Worm (Caenorhabditis elegans) whole organism, late embryonic: ENCODE measurements around the gene F13B6.2.

Experiments
- C38D4.7 ChIP-seq: fragments of 200-800 bp; sonication (Bioruptor generic); optimal IDR thresholded peaks from 2 replicates; lab custom pipeline; 2018; ENCODE audit warnings: mild to moderate bottlenecking, missing genetic modification characterization, moderate library complexity, missing compliant biosample characterization
- K02D7.2 ChIP-seq: sonication (generic microtip); optimal IDR thresholded peaks from 2 replicates; lab custom pipeline; 2017; ENCODE audit warnings: mild to moderate bottlenecking, missing genetic modification characterization, missing compliant biosample characterization
- T23F11.4 ChIP-seq: fragments of 200-800 bp; sonication (Bioruptor generic); optimal IDR thresholded peaks from 2 replicates; lab custom pipeline; 2018; ENCODE audit warnings: mild to moderate bottlenecking, missing genetic modification characterization, missing compliant biosample characterization
- Y22D7AL.16 ChIP-seq: sonication (generic microtip); optimal IDR thresholded peaks from 2 replicates; lab custom pipeline; 2016; ENCODE audit warnings: missing genetic modification characterization, missing compliant biosample characterization
- ahr-1 ChIP-seq: sonication (generic microtip); optimal IDR thresholded peaks from 2 replicates; lab custom pipeline; 2016; ENCODE audit warnings: missing genetic modification characterization, missing compliant biosample characterization
- ceh-14 ChIP-seq: sonication (generic microtip); optimal IDR thresholded peaks from 2 replicates; lab custom pipeline; 2016; ENCODE audit warnings: missing genotype, missing genetic modification characterization, missing compliant biosample characterization
- ceh-18 ChIP-seq: sonication (generic microtip); optimal IDR thresholded peaks from 2 replicates; lab custom pipeline; 2016; ENCODE audit warnings: missing genetic modification characterization, missing compliant biosample characterization
- ceh-30 ChIP-seq: fragments of 150-350 bp; optimal IDR thresholded peaks from 2 replicates; lab custom pipeline; 2014; ENCODE audit warnings: missing biosample characterization, missing genetic modification characterization
- ceh-31 ChIP-seq: sonication (generic microtip); optimal IDR thresholded peaks from 2 replicates; lab custom pipeline; 2016; ENCODE audit warnings: missing genetic modification characterization, missing compliant biosample characterization
- ceh-34 ChIP-seq: sonication (generic microtip); optimal IDR thresholded peaks from 2 replicates; lab custom pipeline; 2016; ENCODE audit warnings: mild to moderate bottlenecking, missing genetic modification characterization, missing compliant biosample characterization
- ceh-6 ChIP-seq: fragments of 200-800 bp; sonication (Bioruptor generic); optimal IDR thresholded peaks from 2 replicates; lab custom pipeline; 2018; ENCODE audit warnings: mild to moderate bottlenecking, missing genetic modification characterization, missing compliant biosample characterization
- dmd-4 ChIP-seq: sonication (generic microtip); optimal IDR thresholded peaks from 2 replicates; lab custom pipeline; 2016; ENCODE audit warnings: borderline replicate concordance, missing genetic modification characterization, missing compliant biosample characterization
- dve-1 ChIP-seq: sonication (generic microtip); optimal IDR thresholded peaks from 2 replicates; lab custom pipeline; 2017; ENCODE audit warnings: antibody characterized with exemption, mild to moderate bottlenecking, missing genetic modification characterization, missing compliant biosample characterization
- elt-4 ChIP-seq: sonication (generic microtip); optimal IDR thresholded peaks from 2 replicates; lab custom pipeline; 2016; ENCODE audit warnings: missing genetic modification characterization, missing compliant biosample characterization
- eyg-1 ChIP-seq: sonication (generic microtip); optimal IDR thresholded peaks from 2 replicates; lab custom pipeline; 2016; ENCODE audit warnings: missing genotype, missing genetic modification characterization, missing compliant biosample characterization
- fax-1 ChIP-seq: sonication (generic microtip); optimal IDR thresholded peaks from 2 replicates; lab custom pipeline; 2016; ENCODE audit warnings: missing genotype, missing genetic modification characterization, missing compliant biosample characterization
- fkh-6 ChIP-seq: sonication (generic microtip); optimal IDR thresholded peaks from 2 replicates; lab custom pipeline; 2016; ENCODE audit warnings: missing genetic modification characterization, missing compliant biosample characterization
- gmeb-2 ChIP-seq: sonication (generic microtip); optimal IDR thresholded peaks from 2 replicates; lab custom pipeline; 2016; ENCODE audit warnings: missing genetic modification characterization, inconsistent platforms, missing compliant biosample characterization
- hlh-13 ChIP-seq: fragments of 200-800 bp; sonication (Bioruptor generic); optimal IDR thresholded peaks from 2 replicates; lab custom pipeline; 2018; ENCODE audit warnings: mild to moderate bottlenecking, missing genetic modification characterization, missing compliant biosample characterization
- hlh-30 ChIP-seq: sonication (generic microtip); optimal IDR thresholded peaks from 2 replicates; lab custom pipeline; 2017; ENCODE audit warnings: antibody characterized with exemption, missing genetic modification characterization, missing compliant biosample characterization; ENCODE audit not compliant: insufficient read depth
- hlh-8 ChIP-seq: sonication (generic microtip); optimal IDR thresholded peaks from 2 replicates; lab custom pipeline; 2016; ENCODE audit warnings: missing genotype, missing genetic modification characterization, missing compliant biosample characterization
- lim-6 ChIP-seq: sonication (generic microtip); optimal IDR thresholded peaks from 2 replicates; lab custom pipeline; 2016; ENCODE audit warnings: missing genetic modification characterization, missing compliant biosample characterization
- madf-2 ChIP-seq: sonication (generic microtip); optimal IDR thresholded peaks from 2 replicates; lab custom pipeline; 2017; ENCODE audit warnings: missing genetic modification characterization, missing compliant biosample characterization
- mec-3 ChIP-seq: sonication (generic microtip); optimal IDR thresholded peaks from 2 replicates; lab custom pipeline; 2016; ENCODE audit warnings: borderline replicate concordance, missing genetic modification characterization, missing compliant biosample characterization
- nfya-1 ChIP-seq: sonication (generic microtip); optimal IDR thresholded peaks from 2 replicates; lab custom pipeline; 2017; ENCODE audit warnings: missing genetic modification characterization, mild to moderate bottlenecking, missing compliant biosample characterization, antibody characterized with exemption, moderate library complexity
- nhr-11 ChIP-seq: fragments of 150-350 bp; optimal IDR thresholded peaks from 2 replicates; lab custom pipeline; 2014; ENCODE audit warnings: missing biosample characterization, missing genetic modification characterization
- nhr-232 ChIP-seq: sonication (generic microtip); optimal IDR thresholded peaks from 2 replicates; lab custom pipeline; 2016; ENCODE audit warnings: missing genetic modification characterization, missing compliant biosample characterization
- pag-3 ChIP-seq: sonication (generic microtip); optimal IDR thresholded peaks from 2 replicates; lab custom pipeline; 2016; ENCODE audit warnings: missing compliant biosample characterization, missing genetic modification characterization, borderline replicate concordance
- pat-9 ChIP-seq: fragments of 200-800 bp; sonication (Bioruptor generic); optimal IDR thresholded peaks from 2 replicates; lab custom pipeline; 2018; ENCODE audit warnings: mild to moderate bottlenecking, missing genetic modification characterization, moderate library complexity, missing compliant biosample characterization
- pax-1 ChIP-seq: fragments of 150-350 bp; optimal IDR thresholded peaks from 2 replicates; lab custom pipeline; 2014; ENCODE audit warnings: missing biosample characterization, missing genetic modification characterization
- pqm-1 ChIP-seq: sonication (generic microtip); optimal IDR thresholded peaks from 2 replicates; lab custom pipeline; 2016; ENCODE audit warnings: missing genetic modification characterization, missing compliant biosample characterization
- pros-1 ChIP-seq: fragments of 150-350 bp; optimal IDR thresholded peaks from 2 replicates; lab custom pipeline; 2014; ENCODE audit warnings: missing biosample characterization, missing genetic modification reagents, missing genetic modification characterization
- ref-2 ChIP-seq: sonication (generic microtip); optimal IDR thresholded peaks from 2 replicates; lab custom pipeline; 2016; ENCODE audit warnings: missing genetic modification characterization, missing compliant biosample characterization
- rnt-1 ChIP-seq: sonication (generic microtip); optimal IDR thresholded peaks from 2 replicates; lab custom pipeline; 2016; ENCODE audit warnings: missing genetic modification characterization, missing compliant biosample characterization
- sdc-2 ChIP-seq: sonication (generic microtip); optimal IDR thresholded peaks from 2 replicates; lab custom pipeline; 2016; ENCODE audit warnings: missing genotype, missing genetic modification characterization, missing compliant biosample characterization
- sox-2 ChIP-seq: fragments of 200-800 bp; sonication (Bioruptor generic); IDR thresholded peaks from 2 replicates; pipeline ENCODE4 v1.3.6; 2022; ENCODE audit warnings: missing genetic modification reagents, missing genetic modification characterization, missing compliant biosample characterization
- syd-9 ChIP-seq: sonication (generic microtip); optimal IDR thresholded peaks from 2 replicates; lab custom pipeline; 2016; ENCODE audit warnings: mild to moderate bottlenecking, missing genetic modification characterization, moderate library complexity, missing compliant biosample characterization
- tbx-7 ChIP-seq: sonication (generic microtip); optimal IDR thresholded peaks from 2 replicates; lab custom pipeline; 2016; ENCODE audit warnings: missing genotype, missing genetic modification characterization, missing compliant biosample characterization
- ttx-3 ChIP-seq: sonication (generic microtip); optimal IDR thresholded peaks from 2 replicates; lab custom pipeline; 2016; ENCODE audit warnings: missing genetic modification reagents, missing genetic modification characterization, missing compliant biosample characterization
- unc-3 ChIP-seq, 2 experiments: fragments of 200-800 bp in 1 of 2; sonication (Bioruptor generic) in 1 of 2; sonication (generic microtip) in 1 of 2; conservative IDR thresholded peaks in 1 of 2; optimal IDR thresholded peaks in 1 of 2; 2 replicates each; pipeline versions ENCODE4 v1.3.6 to Lab custom; 2016 to 2022; ENCODE audit warnings: missing compliant biosample characterization in 2 of 2, missing genetic modification characterization in 2 of 2, missing genetic modification reagents in 1 of 2
- unc-42 ChIP-seq: sonication (generic microtip); optimal IDR thresholded peaks from 2 replicates; lab custom pipeline; 2016; ENCODE audit warnings: missing genotype, missing genetic modification characterization, missing compliant biosample characterization
- unc-86 ChIP-seq: sonication (generic microtip); optimal IDR thresholded peaks from 2 replicates; lab custom pipeline; 2016; ENCODE audit warnings: missing genetic modification characterization, missing compliant biosample characterization
- zip-5 ChIP-seq: sonication (generic microtip); optimal IDR thresholded peaks from 2 replicates; lab custom pipeline; 2016; ENCODE audit warnings: missing genetic modification characterization, missing compliant biosample characterization
- ztf-16 ChIP-seq: sonication (generic microtip); optimal IDR thresholded peaks from 2 replicates; lab custom pipeline; 2017; ENCODE audit warnings: missing genetic modification characterization, missing compliant biosample characterization

Gene F13B6.2

ce11 chrIV:7465857-7466256, 5.7 kb upstream of the F13B6.2 start, which contains the start of gene F13B6.3:
TSS of gene F13B6.3 (minus strand) at chrIV:7465957.
- no peak for TF ChIP-seq madf-2 (tag; lab: Kevin White, UChicago)
- no peak for TF ChIP-seq pros-1 (tag; lab: Kevin White, UChicago)
- TF ChIP-seq ceh-34: no peak
- TF ChIP-seq T23F11.4: no peak
- TF ChIP-seq ahr-1 (tag; lab: Kevin White, UChicago): no peak
- TF ChIP-seq sdc-2 (tag; lab: Kevin White, UChicago): no peak
- no peak for TF ChIP-seq fax-1
- TF ChIP-seq rnt-1 (tag; lab: Kevin White, UChicago): no peak
- TF ChIP-seq elt-4 (tag; lab: Kevin White, UChicago): no peak
- TF ChIP-seq ceh-18 (tag; lab: Kevin White, UChicago): no peak
- TF ChIP-seq pax-1: no peak
- no peak for TF ChIP-seq syd-9 (tag; lab: Kevin White, UChicago)
- no peak for TF ChIP-seq hlh-13
- no peak for TF ChIP-seq gmeb-2
- no peak for TF ChIP-seq unc-42 (tag; lab: Kevin White, UChicago)
- no peak for TF ChIP-seq nhr-11

- TF ChIP-seq dmd-4 (tag; lab: Kevin White, UChicago) (no peak), sox-2 (GFP tag; lab: Robert Waterston, UW) (no peak), ceh-6 (no peak), elt-4 (tag; lab: Kevin White, UChicago) (no peak), pros-1 (tag; lab: Kevin White, UChicago) (no peak), gmeb-2 (no peak), unc-3 (GFP tag; conservative IDR thresholded peaks at IDR 0.05; lab: Robert Waterston, UW) (no peak), unc-3 (tag; optimal IDR thresholded peaks at IDR 0.05; lab: Kevin White, UChicago) (no peak)
Measured at ce11 chrIV:7456225-7456624, 3.9 kb downstream of the F13B6.2 start, which contains the start of gene F13B6.1. TSS of gene F13B6.1 (plus strand) at chrIV:7456525.

ce11 chrIV:7454890-7455289, 5.2 kb downstream of the F13B6.2 start:
- TF ChIP-seq pat-9: no peak
- no peak for TF ChIP-seq dve-1 (tag; lab: Kevin White, UChicago)
- TF ChIP-seq ref-2 (tag; lab: Kevin White, UChicago): peak; percentile 6
- peak; percentile 3 for TF ChIP-seq ceh-31 (tag; lab: Kevin White, UChicago)
- no peak for TF ChIP-seq madf-2 (tag; lab: Kevin White, UChicago)
- no peak for TF ChIP-seq ceh-30 (tag; lab: Kevin White, UChicago)
- TF ChIP-seq pqm-1 (tag; lab: Kevin White, UChicago): no peak
- TF ChIP-seq ztf-16 (tag; lab: Kevin White, UChicago): no peak

- TF ChIP-seq zip-5 (no peak), Y22D7AL.16 (no peak), hlh-30 (tag; lab: Kevin White, UChicago) (no peak), K02D7.2 (tag; lab: Kevin White, UChicago) (no peak), ceh-14 (tag; lab: Kevin White, UChicago) (peak; percentile 21), fax-1 (no peak), unc-42 (tag; lab: Kevin White, UChicago) (peak; percentile 43), ceh-31 (tag; lab: Kevin White, UChicago) (peak; percentile 32)
Measured at ce11 chrIV:7453661-7454159, 6.4 kb downstream of the F13B6.2 start.

ce11 chrIV:7451345-7451744, 8.8 kb downstream of the F13B6.2 start, which contains the start of gene tes-1:
TSS of gene tes-1 (minus strand) at chrIV:7451445.
- TF ChIP-seq unc-86 (no peak), C38D4.7 (no peak), fax-1 (no peak), ceh-30 (tag; lab: Kevin White, UChicago) (no peak), tbx-7 (no peak), eyg-1 (no peak), pag-3 (tag; lab: Kevin White, UChicago) (no peak), ttx-3 (tag; lab: Kevin White, UChicago) (no peak), hlh-13 (no peak), ceh-18 (tag; lab: Kevin White, UChicago) (no peak), hlh-8 (no peak), mec-3 (tag; lab: Kevin White, UChicago) (no peak), nfya-1 (tag; lab: Kevin White, UChicago) (no peak), madf-2 (tag; lab: Kevin White, UChicago) (no peak), ahr-1 (tag; lab: Kevin White, UChicago) (no peak), ceh-31 (tag; lab: Kevin White, UChicago) (no peak), lim-6 (tag; lab: Kevin White, UChicago) (no peak), fkh-6 (tag; lab: Kevin White, UChicago) (no peak), nhr-232 (no peak)
